Fruit fly (Drosophila melanogaster) whole organism, prepupa: ENCODE data around the gene robl62A.

Source experiments
- Blimp-1 ChIP-seq: fragments of 200-800 bp; sonication (Bioruptor generic); optimal IDR thresholded peaks from 3 replicates; lab custom pipeline; 2017; ENCODE audit warnings: missing biosample characterization, missing genetic modification characterization, mild to moderate bottlenecking, moderate library complexity, missing genetic modification reagents
- CG10631 ChIP-seq: fragments of 200-800 bp; sonication (Bioruptor generic); optimal IDR thresholded peaks from 2 replicates; lab custom pipeline; 2016; ENCODE audit warnings: missing biosample characterization, missing genetic modification characterization
- CG10669 ChIP-seq: fragments of 200-800 bp; sonication (Bioruptor generic); optimal IDR thresholded peaks from 3 replicates; lab custom pipeline; 2018; ENCODE audit warnings: missing biosample characterization, mild to moderate bottlenecking, missing genetic modification characterization, moderate library complexity
- CG11762 ChIP-seq: fragments of 200-800 bp; sonication (Bioruptor generic); optimal IDR thresholded peaks from 3 replicates; lab custom pipeline; 2016; ENCODE audit warnings: missing biosample characterization, missing genetic modification characterization; ENCODE audit not compliant: insufficient read depth
- CG15336 ChIP-seq: fragments of 200-800 bp; sonication (Bioruptor generic); IDR thresholded peaks from 2 replicates; pipeline ENCODE4 v1.3.6; 2022; ENCODE audit warnings: missing biosample characterization, missing genetic modification characterization
- CG1621 ChIP-seq: fragments of 200-800 bp; sonication (Bioruptor generic); optimal IDR thresholded peaks from 3 replicates; lab custom pipeline; 2018; ENCODE audit warnings: missing biosample characterization, mild to moderate bottlenecking, missing genetic modification characterization
- CG16779 ChIP-seq: fragments of 200-800 bp; sonication (Bioruptor generic); optimal IDR thresholded peaks from 3 replicates; lab custom pipeline; 2017; ENCODE audit warnings: missing biosample characterization, mild to moderate bottlenecking, missing genetic modification characterization
- CG3032 ChIP-seq: fragments of 200-800 bp; optimal IDR thresholded peaks from 2 replicates; lab custom pipeline; 2019; ENCODE audit warnings: missing biosample characterization, mild to moderate bottlenecking, missing genetic modification characterization, moderate library complexity
- CG31627 ChIP-seq: fragments of 200-800 bp; sonication (Bioruptor generic); optimal IDR thresholded peaks from 3 replicates; lab custom pipeline; 2016; ENCODE audit warnings: missing biosample characterization, missing genetic modification characterization
- CG32006 ChIP-seq: fragments of 200-800 bp; sonication (Bioruptor generic); optimal IDR thresholded peaks from 3 replicates; lab custom pipeline; 2017; ENCODE audit warnings: missing biosample characterization, mild to moderate bottlenecking, missing genetic modification characterization
- CG34406 ChIP-seq: fragments of 200-800 bp; sonication (Bioruptor generic); optimal IDR thresholded peaks from 3 replicates; lab custom pipeline; 2016; ENCODE audit warnings: missing biosample characterization, missing genetic modification characterization
- CG3919 ChIP-seq: fragments of 200-800 bp; sonication (Bioruptor generic); optimal IDR thresholded peaks from 3 replicates; lab custom pipeline; 2016; ENCODE audit warnings: missing biosample characterization, missing genetic modification characterization
- CG4318 ChIP-seq: fragments of 200-800 bp; sonication (Bioruptor generic); optimal IDR thresholded peaks from 3 replicates; lab custom pipeline; 2017; ENCODE audit warnings: missing biosample characterization, mild to moderate bottlenecking, missing genetic modification characterization
- CG6163 ChIP-seq: fragments of 200-800 bp; sonication (Bioruptor generic); IDR thresholded peaks from 3 replicates; pipeline ENCODE4 v1.3.6; 2022; ENCODE audit warnings: missing biosample characterization, missing genetic modification characterization
- CG6792 ChIP-seq: fragments of 200-800 bp; sonication (Bioruptor generic); optimal IDR thresholded peaks from 3 replicates; lab custom pipeline; 2016; ENCODE audit warnings: missing biosample characterization, missing genetic modification characterization
- CG6808 ChIP-seq: fragments of 200-800 bp; sonication (Bioruptor generic); optimal IDR thresholded peaks from 3 replicates; lab custom pipeline; 2017; ENCODE audit warnings: missing biosample characterization, missing genetic modification characterization, mild to moderate bottlenecking, moderate library complexity, missing genetic modification reagents
- CG7368 ChIP-seq: fragments of 200-800 bp; sonication (Bioruptor generic); optimal IDR thresholded peaks from 3 replicates; lab custom pipeline; 2016; ENCODE audit warnings: missing biosample characterization, missing genetic modification characterization
- CG8119 ChIP-seq: fragments of 200-800 bp; sonication (Bioruptor generic); IDR thresholded peaks from 3 replicates; pipeline ENCODE4 v1.3.6; 2022; ENCODE audit warnings: missing biosample characterization, missing genetic modification characterization
- CG8632 ChIP-seq: fragments of 200-800 bp; sonication (Bioruptor generic); optimal IDR thresholded peaks from 3 replicates; lab custom pipeline; 2016; ENCODE audit warnings: missing biosample characterization, missing genetic modification characterization
- CG9139 ChIP-seq: fragments of 200-800 bp; sonication (Bioruptor generic); optimal IDR thresholded peaks from 3 replicates; lab custom pipeline; 2017; ENCODE audit warnings: missing biosample characterization, mild to moderate bottlenecking, missing genetic modification characterization
- Eip78C ChIP-seq: fragments of 200-800 bp; sonication (Bioruptor generic); peaks from one replicate; lab custom pipeline; 2016; ENCODE audit warnings: missing biosample characterization, missing genetic modification characterization
- Eip93F ChIP-seq: fragments of 200-800 bp; sonication (Bioruptor generic); optimal IDR thresholded peaks from 2 replicates; lab custom pipeline; 2016; ENCODE audit warnings: missing biosample characterization, mild to moderate bottlenecking, missing genetic modification characterization
- Ets96B ChIP-seq: fragments of 200-800 bp; optimal IDR thresholded peaks from 2 replicates; lab custom pipeline; 2019; ENCODE audit warnings: missing biosample characterization, mild to moderate bottlenecking, missing genetic modification characterization, moderate library complexity
- Gug ChIP-seq: fragments of 200-800 bp; sonication (Bioruptor generic); IDR thresholded peaks from 2 replicates; pipeline ENCODE4 v1.3.6; 2022; ENCODE audit warnings: missing biosample characterization, missing genetic modification characterization
- Hr38 ChIP-seq: sonication (Bioruptor generic); optimal IDR thresholded peaks from 2 replicates; lab custom pipeline; 2016; ENCODE audit warnings: missing biosample characterization, missing genetic modification characterization
- Hr39 ChIP-seq: fragments of 200-800 bp; sonication (Bioruptor generic); optimal IDR thresholded peaks from 2 replicates; lab custom pipeline; 2016; ENCODE audit warnings: missing biosample characterization, missing genetic modification characterization
- Hr4 ChIP-seq: fragments of 200-800 bp; sonication (Bioruptor generic); optimal IDR thresholded peaks from 3 replicates; lab custom pipeline; 2016; ENCODE audit warnings: missing biosample characterization, missing genetic modification characterization
- Lpt ChIP-seq: fragments of 200-800 bp; sonication (Bioruptor generic); optimal IDR thresholded peaks from 3 replicates; lab custom pipeline; 2016; ENCODE audit warnings: missing biosample characterization, missing genetic modification characterization
- Met ChIP-seq: fragments of 200-800 bp; sonication (Bioruptor generic); optimal IDR thresholded peaks from 3 replicates; lab custom pipeline; 2016; ENCODE audit warnings: missing biosample characterization, missing genetic modification characterization
- OdsH ChIP-seq: fragments of 200-800 bp; sonication (Bioruptor generic); optimal IDR thresholded peaks from 3 replicates; lab custom pipeline; 2016; ENCODE audit warnings: missing biosample characterization, missing genetic modification characterization
- Sox102F ChIP-seq: fragments of 200-800 bp; sonication (Bioruptor generic); optimal IDR thresholded peaks from 2 replicates; lab custom pipeline; 2016; ENCODE audit warnings: missing biosample characterization, mild to moderate bottlenecking, missing genetic modification characterization
- Sox14 ChIP-seq: fragments of 200-800 bp; sonication (Bioruptor generic); optimal IDR thresholded peaks from 3 replicates; lab custom pipeline; 2016; ENCODE audit warnings: missing biosample characterization, missing genetic modification characterization
- Sox15 ChIP-seq: fragments of 200-800 bp; sonication (Bioruptor generic); optimal IDR thresholded peaks from 3 replicates; lab custom pipeline; 2016; ENCODE audit warnings: missing biosample characterization, missing genetic modification characterization
- acj6 ChIP-seq: fragments of 200-800 bp; sonication (Bioruptor generic); optimal IDR thresholded peaks from 3 replicates; lab custom pipeline; 2016; ENCODE audit warnings: missing biosample characterization, missing genetic modification characterization
- cyc ChIP-seq: fragments of 200-800 bp; sonication (Bioruptor generic); optimal IDR thresholded peaks from 3 replicates; lab custom pipeline; 2016; ENCODE audit warnings: missing biosample characterization, missing genetic modification characterization
- dac ChIP-seq: fragments of 200-800 bp; sonication (Bioruptor generic); optimal IDR thresholded peaks from 2 replicates; lab custom pipeline; 2017; ENCODE audit warnings: missing biosample characterization, mild to moderate bottlenecking, missing genetic modification characterization
- dsx ChIP-seq: fragments of 200-800 bp; optimal IDR thresholded peaks from 3 replicates; lab custom pipeline; 2019; ENCODE audit warnings: missing biosample characterization, mild to moderate bottlenecking, missing genetic modification characterization, moderate library complexity; ENCODE audit not compliant: poor library complexity, severe bottlenecking
- eg ChIP-seq: fragments of 200-800 bp; sonication (Bioruptor generic); IDR thresholded peaks from 3 replicates; pipeline ENCODE4 v1.3.6; 2022; ENCODE audit warnings: missing biosample characterization, missing genetic modification characterization
- fd59A ChIP-seq: fragments of 200-800 bp; sonication (Bioruptor generic); optimal IDR thresholded peaks from 2 replicates; lab custom pipeline; 2017; ENCODE audit warnings: missing biosample characterization, mild to moderate bottlenecking, missing genetic modification characterization, missing genetic modification reagents
- fd85E ChIP-seq: fragments of 200-800 bp; sonication (Bioruptor generic); optimal IDR thresholded peaks from 3 replicates; lab custom pipeline; 2016; ENCODE audit warnings: missing biosample characterization, missing genetic modification characterization
- fkh ChIP-seq: fragments of 200-800 bp; sonication (Bioruptor generic); optimal IDR thresholded peaks from 3 replicates; lab custom pipeline; 2017; ENCODE audit warnings: missing biosample characterization, mild to moderate bottlenecking, missing genetic modification characterization, moderate library complexity
- lz ChIP-seq: fragments of 200-800 bp; sonication (Bioruptor generic); optimal IDR thresholded peaks from 3 replicates; lab custom pipeline; 2016; ENCODE audit warnings: missing biosample characterization, missing genetic modification characterization
- net ChIP-seq: fragments of 200-800 bp; sonication (Bioruptor generic); optimal IDR thresholded peaks from 3 replicates; lab custom pipeline; 2016; ENCODE audit warnings: missing biosample characterization, missing genetic modification characterization
- pdm3 ChIP-seq: fragments of 200-800 bp; sonication (Bioruptor generic); optimal IDR thresholded peaks from 3 replicates; lab custom pipeline; 2016; ENCODE audit warnings: missing biosample characterization, missing genetic modification characterization
- salr ChIP-seq, 2 experiments: fragments of 200-800 bp; sonication (Bioruptor generic); optimal IDR thresholded peaks; 3 replicates each; lab custom pipeline; 2016 to 2018; ENCODE audit warnings: missing biosample characterization in 2 of 2, missing genetic modification characterization in 2 of 2, mild to moderate bottlenecking in 1 of 2
- spab ChIP-seq: fragments of 200-800 bp; sonication (Bioruptor generic); optimal IDR thresholded peaks from 2 replicates; lab custom pipeline; 2017; ENCODE audit warnings: missing biosample characterization, mild to moderate bottlenecking, missing genetic modification characterization, missing genetic modification reagents
- ss ChIP-seq, 2 experiments: fragments of 200-800 bp; sonication (Bioruptor generic); optimal IDR thresholded peaks; 2 replicates in 1 of 2; 3 replicates in 1 of 2; lab custom pipeline; 2017 to 2018; ENCODE audit warnings: mild to moderate bottlenecking in 2 of 2, missing biosample characterization in 2 of 2, missing genetic modification characterization in 2 of 2, moderate library complexity in 1 of 2
- svp ChIP-seq: fragments of 200-800 bp; sonication (Bioruptor generic); peaks from one replicate; lab custom pipeline; 2016; ENCODE audit warnings: missing biosample characterization, missing genetic modification characterization
- topi ChIP-seq: fragments of 200-800 bp; sonication (Bioruptor generic); optimal IDR thresholded peaks from 3 replicates; lab custom pipeline; 2016; ENCODE audit warnings: missing biosample characterization, missing genetic modification characterization

Gene robl62A

DNA sequence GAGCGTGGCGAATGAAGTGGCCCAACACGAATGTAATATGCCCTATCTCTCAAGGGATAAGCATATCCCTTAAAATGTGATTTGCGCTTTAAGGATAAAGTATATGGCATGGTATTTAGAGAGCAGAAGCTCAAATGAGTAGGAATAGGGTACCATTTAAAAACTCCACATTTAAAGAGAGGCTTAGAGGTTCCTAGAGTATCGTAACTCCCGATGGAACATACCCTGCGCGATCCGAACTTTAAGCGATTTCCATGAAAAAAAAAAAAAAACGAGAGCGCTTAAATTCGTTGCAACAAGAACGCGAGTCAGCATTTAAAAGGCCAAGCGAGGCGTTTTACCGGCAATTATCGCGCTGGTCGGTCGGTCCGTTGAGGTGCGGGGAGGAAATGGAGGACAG lies 20.1 kb upstream of the robl62A start (continued):
- peak; percentile 59 for TF ChIP-seq topi (GFP tag; lab: Kevin White, UChicago)
- no peak for TF ChIP-seq spab

dm6 chr3L:1457998-1458728 lies 19.3 kb upstream of the robl62A start:
- TF ChIP-seq CG8632 (GFP tag; lab: Kevin White, UChicago) = peak; percentile 24
- TF ChIP-seq Eip93F (GFP tag; lab: Kevin White, UChicago) = no peak
- peak; percentile 56 for TF ChIP-seq CG6792
- no peak for TF ChIP-seq CG10669 (GFP tag; lab: Kevin White, UChicago)
- TF ChIP-seq CG3032 (tag; lab: Kevin White, UChicago) = no peak
- TF ChIP-seq pdm3 (GFP tag; lab: Kevin White, UChicago) = peak; percentile 32
- TF ChIP-seq fkh (GFP tag; lab: Kevin White, UChicago) = no peak
- TF ChIP-seq svp = peak; percentile 87
- TF ChIP-seq Gug (GFP tag; lab: Robert Waterston, UW) = no peak
- TF ChIP-seq CG34406 (GFP tag; lab: Kevin White, UChicago) = peak; percentile 45
- no peak for TF ChIP-seq CG7368 (GFP tag; lab: Kevin White, UChicago)
- TF ChIP-seq CG1621 = no peak
- peak; percentile 32 for TF ChIP-seq CG3919 (GFP tag; lab: Kevin White, UChicago)
- TF ChIP-seq OdsH (GFP tag; lab: Kevin White, UChicago) = peak; percentile 15
- TF ChIP-seq ss (GFP tag; optimal IDR thresholded peaks at IDR 0.05; lab: Kevin White, UChicago) = no peak
- peak; percentile 71 for TF ChIP-seq CG31627 (GFP tag; lab: Kevin White, UChicago)
- no peak for TF ChIP-seq Hr38 (GFP tag; lab: Kevin White, UChicago)
- no peak for TF ChIP-seq CG10631
- peak; percentile 22 for TF ChIP-seq Sox14 (GFP tag; lab: Kevin White, UChicago)
- TF ChIP-seq dsx (GFP tag; lab: Kevin White, UChicago) = no peak
- peak; percentile 63 for TF ChIP-seq Hr39
- TF ChIP-seq CG16779 (tag; lab: Kevin White, UChicago) = no peak
- TF ChIP-seq salr (GFP tag; optimal IDR thresholded peaks at IDR 0.05; lab: Kevin White, UChicago) = no peak
- no peak for TF ChIP-seq Ets96B (tag; lab: Kevin White, UChicago)
- TF ChIP-seq eg (GFP tag; lab: Robert Waterston, UW) = no peak
- TF ChIP-seq net (GFP tag; lab: Kevin White, UChicago) = no peak
- no peak for TF ChIP-seq fd59A
- peak; percentile 75 for TF ChIP-seq Eip78C (GFP tag; lab: Kevin White, UChicago)
- TF ChIP-seq cyc (GFP tag; lab: Kevin White, UChicago) = peak; percentile 75
- peak; percentile 36 for TF ChIP-seq acj6 (GFP tag; lab: Kevin White, UChicago)
- TF ChIP-seq Hr4 = no peak
- no peak for TF ChIP-seq Blimp-1 (GFP tag; lab: Kevin White, UChicago)
- peak; percentile 65 for TF ChIP-seq Sox102F (GFP tag; lab: Kevin White, UChicago)
- no peak for TF ChIP-seq CG9139 (GFP tag; lab: Kevin White, UChicago)
- no peak for TF ChIP-seq CG8119 (GFP tag; lab: Robert Waterston, UW)
- no peak for TF ChIP-seq CG4318 (GFP tag; lab: Kevin White, UChicago)
- peak; percentile 56 for TF ChIP-seq CG6163 (GFP tag; lab: Robert Waterston, UW)
- TF ChIP-seq fd85E (GFP tag; lab: Kevin White, UChicago) = peak; percentile 44
- TF ChIP-seq CG11762 (GFP tag; lab: Kevin White, UChicago) = no peak
- TF ChIP-seq CG32006 (GFP tag; lab: Kevin White, UChicago) = no peak
- no peak for TF ChIP-seq Lpt
- TF ChIP-seq spab = no peak
- TF ChIP-seq lz (GFP tag; lab: Kevin White, UChicago) = peak; percentile 57
- TF ChIP-seq Sox15 = peak; percentile 44
- no peak for TF ChIP-seq CG6808 (GFP tag; lab: Kevin White, UChicago)
- TF ChIP-seq Met (GFP tag; lab: Kevin White, UChicago) = peak; percentile 74
- no peak for TF ChIP-seq CG15336
- TF ChIP-seq dac (GFP tag; lab: Kevin White, UChicago) = no peak
